Worm (Caenorhabditis elegans): ENCODE measurements around the gene F11G11.5.
"Not testable (repeated sequence)": the region's sequence is repeated elsewhere in the genome, so short reads cannot be mapped to it uniquely, and the experiment has no call there.

- not testable (repeated sequence) for TF ChIP-seq snpc-4 (tag; optimal IDR thresholded peaks at IDR 0.05); lin-15B (tag; optimal IDR thresholded peaks at IDR 0.05); ZK546.5 (tag; optimal IDR thresholded peaks at IDR 0.05); elt-1 (tag; optimal IDR thresholded peaks at IDR 0.05); ama-1 (optimal IDR thresholded peaks at IDR 0.05); pqm-1 (tag; optimal IDR thresholded peaks at IDR 0.05); eor-1 (tag; optimal IDR thresholded peaks at IDR 0.05); unc-62 (GFP tag; optimal IDR thresholded peaks at IDR 0.05); hmg-11 (tag; optimal IDR thresholded peaks at IDR 0.05); mdl-1 (tag; optimal IDR thresholded peaks at IDR 0.05); tbx-2 (tag; optimal IDR thresholded peaks at IDR 0.05); pha-4 (tag; optimal IDR thresholded peaks at IDR 0.05)
Observed at ce11 chrII:4842143-4842658, 15.5 kb upstream of the F11G11.5 start, which contains the start of the genes T23B7.2 and nspd-4.
